Fruit fly (Drosophila melanogaster) whole organism, embryonic: ENCODE results near the gene Mabi.

ENCODE experiments used
- BEAF-32 ChIP-seq: fragments of 200-800 bp; sonication (Bioruptor generic); optimal IDR thresholded peaks from 3 replicates; lab custom pipeline; 2017; ENCODE audit warnings: missing biosample characterization, missing genetic modification characterization, mild to moderate bottlenecking, moderate library complexity, missing genetic modification reagents
- CG10147 ChIP-seq: fragments of 200-800 bp; sonication (Bioruptor generic); optimal IDR thresholded peaks from 2 replicates; lab custom pipeline; 2019; ENCODE audit warnings: missing biosample characterization, mild to moderate bottlenecking, missing genetic modification characterization, moderate library complexity
- CG10267 ChIP-seq: fragments of 200-800 bp; sonication (Bioruptor generic); optimal IDR thresholded peaks from 2 replicates; lab custom pipeline; 2018; ENCODE audit warnings: missing biosample characterization, mild to moderate bottlenecking, missing genetic modification characterization, moderate library complexity
- CG11723 ChIP-seq: fragments of 200-800 bp; sonication (Bioruptor generic); optimal IDR thresholded peaks from 2 replicates; lab custom pipeline; 2017; ENCODE audit warnings: missing biosample characterization, mild to moderate bottlenecking, missing genetic modification characterization
- CG12299 ChIP-seq: fragments of 200-800 bp; sonication (Bioruptor generic); optimal IDR thresholded peaks from 2 replicates; lab custom pipeline; 2018; ENCODE audit warnings: missing biosample characterization, mild to moderate bottlenecking, missing genetic modification characterization
- CG12942 ChIP-seq: fragments of 200-800 bp; sonication (Bioruptor generic); optimal IDR thresholded peaks from 3 replicates; lab custom pipeline; 2016; ENCODE audit warnings: missing biosample characterization, missing genetic modification characterization
- CG14014 ChIP-seq: fragments of 200-800 bp; sonication (Bioruptor generic); IDR thresholded peaks from 2 replicates; pipeline ENCODE4 v1.3.6; 2022; ENCODE audit warnings: missing biosample characterization, missing genetic modification characterization
- CG14667 ChIP-seq: fragments of 200-800 bp; sonication (Bioruptor generic); IDR thresholded peaks from 2 replicates; pipeline ENCODE4 v1.3.6; 2022; ENCODE audit warnings: missing biosample characterization, missing genetic modification characterization
- CG14710 ChIP-seq: fragments of 200-800 bp; sonication (Bioruptor generic); optimal IDR thresholded peaks from 3 replicates; lab custom pipeline; 2019; ENCODE audit warnings: missing biosample characterization, mild to moderate bottlenecking, missing genetic modification characterization, moderate library complexity
- CG14860 ChIP-seq: fragments of 200-800 bp; sonication (Bioruptor generic); IDR thresholded peaks from 3 replicates; pipeline ENCODE4 v1.3.6; 2022; ENCODE audit warnings: missing biosample characterization, missing genetic modification characterization; ENCODE audit not compliant: partially characterized antibody
- CG15479 ChIP-seq: fragments of 200-800 bp; sonication (Bioruptor generic); optimal IDR thresholded peaks from 3 replicates; lab custom pipeline; 2019; ENCODE audit warnings: missing biosample characterization, mild to moderate bottlenecking, missing genetic modification characterization, moderate library complexity
- CG1832 ChIP-seq: fragments of 200-800 bp; sonication (Bioruptor generic); optimal IDR thresholded peaks from 2 replicates; lab custom pipeline; 2017; ENCODE audit warnings: missing biosample characterization, mild to moderate bottlenecking, missing genetic modification characterization, inconsistent platforms
- CG18619 ChIP-seq: fragments of 200-800 bp; sonication (Bioruptor generic); optimal IDR thresholded peaks from 3 replicates; lab custom pipeline; 2017; ENCODE audit warnings: missing biosample characterization, mild to moderate bottlenecking, missing genetic modification characterization
- CG31388 ChIP-seq: fragments of 200-800 bp; sonication (Bioruptor generic); optimal IDR thresholded peaks from 2 replicates; lab custom pipeline; 2016; ENCODE audit warnings: missing biosample characterization, missing genetic modification characterization
- CG3847 ChIP-seq: fragments of 200-800 bp; sonication (Bioruptor generic); IDR thresholded peaks from 2 replicates; pipeline ENCODE4 v1.3.6; 2022; ENCODE audit warnings: missing biosample characterization, missing genetic modification characterization
- CG4707 ChIP-seq: fragments of 200-800 bp; sonication (Bioruptor generic); optimal IDR thresholded peaks from 2 replicates; lab custom pipeline; 2018; ENCODE audit warnings: missing biosample characterization, mild to moderate bottlenecking, missing genetic modification characterization, moderate library complexity
- CG5180 ChIP-seq: fragments of 200-800 bp; sonication (Bioruptor generic); optimal IDR thresholded peaks from 3 replicates; lab custom pipeline; 2017; ENCODE audit warnings: missing biosample characterization, missing genetic modification characterization, mild to moderate bottlenecking, moderate library complexity, missing genetic modification reagents
- CG7839 ChIP-seq: fragments of 200-800 bp; sonication (Bioruptor generic); optimal IDR thresholded peaks from 3 replicates; lab custom pipeline; 2018; ENCODE audit warnings: missing biosample characterization, mild to moderate bottlenecking, missing genetic modification characterization, moderate library complexity
- CG8281 ChIP-seq: fragments of 200-800 bp; sonication (Bioruptor generic); optimal IDR thresholded peaks from 2 replicates; lab custom pipeline; 2018; ENCODE audit warnings: missing biosample characterization, mild to moderate bottlenecking, missing genetic modification characterization, moderate library complexity
- CG8290 ChIP-seq, 3 experiments: fragments of 200-800 bp; sonication (Bioruptor generic); optimal IDR thresholded peaks; 2 replicates each; lab custom pipeline; 2016 to 2019; ENCODE audit warnings: missing biosample characterization in 3 of 3, missing genetic modification characterization in 3 of 3, mild to moderate bottlenecking in 2 of 3, moderate library complexity in 1 of 3
- CG9437 ChIP-seq: fragments of 200-800 bp; sonication (Bioruptor generic); optimal IDR thresholded peaks from 2 replicates; lab custom pipeline; 2018; ENCODE audit warnings: missing biosample characterization, mild to moderate bottlenecking, missing genetic modification characterization
- CG9876 ChIP-seq: fragments of 200-800 bp; sonication (Bioruptor generic); optimal IDR thresholded peaks from 2 replicates; lab custom pipeline; 2016; ENCODE audit warnings: missing biosample characterization, missing genetic modification characterization
- Dbx ChIP-seq: fragments of 200-800 bp; sonication (Bioruptor generic); IDR thresholded peaks from 3 replicates; pipeline ENCODE4 v1.3.6; 2022; ENCODE audit warnings: missing biosample characterization, missing genetic modification characterization
- Ets65A ChIP-seq: fragments of 200-800 bp; sonication (Bioruptor generic); peaks from one replicate; lab custom pipeline; 2016; ENCODE audit warnings: missing biosample characterization, missing genetic modification characterization
- Hr39 ChIP-seq: fragments of >200 bp; optimal IDR thresholded peaks from 2 replicates; lab custom pipeline; 2017
- Hr51 ChIP-seq, 2 experiments: fragments of 200-800 bp; sonication (Bioruptor generic); optimal IDR thresholded peaks; 2 replicates in 1 of 2; 3 replicates in 1 of 2; lab custom pipeline; 2016 to 2018; ENCODE audit warnings: missing biosample characterization in 2 of 2, missing genetic modification characterization in 2 of 2, mild to moderate bottlenecking in 1 of 2, moderate library complexity in 1 of 2
- Med ChIP-seq: fragments of 200-800 bp; sonication (Bioruptor generic); peaks from one replicate; lab custom pipeline; 2016; ENCODE audit warnings: missing biosample characterization, missing genetic modification characterization, mild to moderate bottlenecking, inconsistent platforms, moderate library complexity
- Ptx1 ChIP-seq: fragments of 200-800 bp; sonication (Bioruptor generic); IDR thresholded peaks from 2 replicates; pipeline ENCODE4 v1.3.6; 2022; ENCODE audit warnings: missing biosample characterization, missing genetic modification characterization
- YL-1 ChIP-seq: fragments of 200-800 bp; sonication (Bioruptor generic); optimal IDR thresholded peaks from 3 replicates; lab custom pipeline; 2017; ENCODE audit warnings: missing biosample characterization, mild to moderate bottlenecking, missing genetic modification characterization
- amos ChIP-seq: fragments of 200-800 bp; sonication (Bioruptor generic); IDR thresholded peaks from 2 replicates; pipeline ENCODE4 v1.3.6; 2022; ENCODE audit warnings: missing biosample characterization, missing genetic modification characterization; ENCODE audit not compliant: partially characterized antibody
- bowl ChIP-seq: fragments of 200-800 bp; sonication (Bioruptor generic); IDR thresholded peaks from 2 replicates; pipeline ENCODE4 v1.3.6; 2022; ENCODE audit warnings: missing biosample characterization, missing genetic modification characterization
- dysf ChIP-seq: fragments of 200-800 bp; sonication (Bioruptor generic); IDR thresholded peaks from 3 replicates; pipeline ENCODE4 v1.3.6; 2022; ENCODE audit warnings: missing biosample characterization, missing genetic modification characterization
- eve ChIP-seq, 2 experiments: fragments of >200 bp; optimal IDR thresholded peaks; 2 replicates each; lab custom pipeline; 2017; ENCODE audit warnings: missing biosample characterization in 2 of 2, missing genetic modification characterization in 2 of 2
- fd96Cb ChIP-seq: fragments of 200-800 bp; sonication (Bioruptor generic); optimal IDR thresholded peaks from 2 replicates; lab custom pipeline; 2018; ENCODE audit warnings: missing biosample characterization, mild to moderate bottlenecking, missing genetic modification characterization, moderate library complexity
- jigr1 ChIP-seq: fragments of 200-800 bp; sonication (Bioruptor generic); IDR thresholded peaks from 3 replicates; pipeline ENCODE4 v1.3.6; 2022; ENCODE audit warnings: missing biosample characterization, missing genetic modification characterization
- jumu ChIP-seq: fragments of 200-800 bp; sonication (Bioruptor generic); optimal IDR thresholded peaks from 3 replicates; lab custom pipeline; 2016; ENCODE audit warnings: missing biosample characterization, missing genetic modification characterization
- lab ChIP-seq: fragments of 200-800 bp; sonication (Bioruptor generic); optimal IDR thresholded peaks from 3 replicates; lab custom pipeline; 2017; ENCODE audit warnings: missing biosample characterization, missing genetic modification characterization, mild to moderate bottlenecking, moderate library complexity, missing genetic modification reagents
- mam ChIP-seq: fragments of 200-800 bp; sonication (Bioruptor generic); optimal IDR thresholded peaks from 3 replicates; lab custom pipeline; 2016; ENCODE audit warnings: missing biosample characterization, missing genetic modification characterization
- pzg ChIP-seq: fragments of 200-800 bp; sonication (Bioruptor generic); optimal IDR thresholded peaks from 3 replicates; lab custom pipeline; 2018; ENCODE audit warnings: missing biosample characterization, mild to moderate bottlenecking, missing genetic modification characterization, moderate library complexity
- sug ChIP-seq: fragments of 200-800 bp; optimal IDR thresholded peaks from 2 replicates; lab custom pipeline; 2019; ENCODE audit warnings: missing biosample characterization, mild to moderate bottlenecking, missing genetic modification characterization, moderate library complexity
- trem ChIP-seq: fragments of 200-800 bp; optimal IDR thresholded peaks from 3 replicates; lab custom pipeline; 2019; ENCODE audit warnings: missing biosample characterization, mild to moderate bottlenecking, missing genetic modification characterization, moderate library complexity

The Mabi gene

dm6 chr2L:13202960-13203436, 31.5 kb downstream of the Mabi start, which contains the start of gene CG16972 (continued):
- TF ChIP-seq CG9437 (GFP tag; lab: Kevin White, UChicago), result peak; percentile 29
- no peak for TF ChIP-seq CG31388 (GFP tag; lab: Kevin White, UChicago)
- peak; percentile 89 for TF ChIP-seq CG4707
- TF ChIP-seq CG14014 (GFP tag; lab: Robert Waterston, UW), result 0 out of 2 replicates have a peak, but pooled peaks have one; percentile 13
- TF ChIP-seq CG3847 (GFP tag; lab: Robert Waterston, UW), result no peak; the same call in 1 of the 2 replicates
- no peak for TF ChIP-seq CG14667
- TF ChIP-seq CG15479 (GFP tag; lab: Kevin White, UChicago), result no peak
- no peak for TF ChIP-seq Hr39
- no peak for TF ChIP-seq CG1832
- TF ChIP-seq CG8290 (GFP tag; optimal IDR thresholded peaks at IDR 0.05; lab: Kevin White, UChicago), result no peak
- no peak for TF ChIP-seq CG8290 (tag; optimal IDR thresholded peaks at IDR 0.05; lab: Kevin White, UChicago)
- TF ChIP-seq CG11723, result no peak
- no peak for TF ChIP-seq CG9876
- TF ChIP-seq pzg (GFP tag; lab: Kevin White, UChicago), result no peak
- TF ChIP-seq lab (GFP tag; lab: Kevin White, UChicago), result no peak
- TF ChIP-seq CG5180 (GFP tag; lab: Kevin White, UChicago), result no peak
- TF ChIP-seq CG12299 (tag; lab: Kevin White, UChicago), result peak; percentile 40
- TF ChIP-seq jigr1 (GFP tag; lab: Robert Waterston, UW), result no peak
- TF ChIP-seq jumu (GFP tag; lab: Kevin White, UChicago), result no peak
- TF ChIP-seq amos, result 0 out of 2 replicates have a peak, but pooled peaks have one; percentile 9
- TF ChIP-seq YL-1 (GFP tag; lab: Kevin White, UChicago), result peak; percentile 5
- TF ChIP-seq CG10147, result no peak
- no peak for TF ChIP-seq Ptx1 (GFP tag; lab: Robert Waterston, UW)
- TF ChIP-seq bowl (GFP tag; lab: Robert Waterston, UW), result no peak
- no peak for TF ChIP-seq CG18619 (GFP tag; lab: Kevin White, UChicago)
- TF ChIP-seq CG12942 (GFP tag; lab: Kevin White, UChicago), result no peak
- peak; percentile 40; the same call in 1 of the 3 replicates for TF ChIP-seq dysf
- TF ChIP-seq trem (tag; lab: Kevin White, UChicago), result peak; percentile 43
- no peak for TF ChIP-seq Hr51 (GFP tag; optimal IDR thresholded peaks at IDR 0.05; lab: Kevin White, UChicago)
- TF ChIP-seq CG7839 (tag; lab: Kevin White, UChicago), result no peak
- no peak for TF ChIP-seq CG8281 (tag; lab: Kevin White, UChicago)
- no peak for TF ChIP-seq BEAF-32 (GFP tag; lab: Kevin White, UChicago)
- TF ChIP-seq mam (GFP tag; lab: Kevin White, UChicago), result no peak
- TF ChIP-seq CG14860 (GFP tag; lab: Robert Waterston, UW), result no peak
- no peak for TF ChIP-seq CG14710 (tag; lab: Kevin White, UChicago)
- TF ChIP-seq fd96Cb (tag; lab: Kevin White, UChicago), result no peak
- no peak for TF ChIP-seq eve (GFP tag; optimal IDR thresholded peaks at IDR 0.05; lab: Kevin White, UChicago)

- TF ChIP-seq Ets65A (GFP tag; lab: Kevin White, UChicago), result peak; percentile 93
- TF ChIP-seq CG10267 (tag; lab: Kevin White, UChicago), result no peak
- 0 out of 3 replicates have a peak, but pooled peaks have one; percentile 13 for TF ChIP-seq Dbx (GFP tag; lab: Robert Waterston, UW)
- peak; percentile 65 for TF ChIP-seq Med
- TF ChIP-seq sug, result no peak
Observed at dm6 chr2L:13195822-13196221, 38.6 kb downstream of the Mabi start.
